Fruit fly (Drosophila melanogaster): ENCODE measurements around the gene eIF3e.

The eIF3e gene

dm6 chr3L:16808139-16808538 is 21.4 kb upstream of the eIF3e start (continued):
- TF ChIP-seq dpn (GFP tag; optimal IDR thresholded peaks at IDR 0.05): peak; percentile 10 to 18
- no peak for TF ChIP-seq Dll (GFP tag; IDR thresholded peaks at IDR 0.05; ENCODE audit: partially characterized antibody)
- TF ChIP-seq salm (tag; optimal IDR thresholded peaks at IDR 0.05): no peak
- TF ChIP-seq Fer3 (tag; optimal IDR thresholded peaks at IDR 0.05): peak; percentile 1
- peak; percentile 61 for TF ChIP-seq YL-1 (GFP tag; optimal IDR thresholded peaks at IDR 0.05)
- no peak for TF ChIP-seq ac (GFP tag; optimal IDR thresholded peaks at IDR 0.05)
- no peak for TF ChIP-seq Optix (GFP tag; IDR thresholded peaks at IDR 0.05)
- TF ChIP-seq CG13424 (tag; optimal IDR thresholded peaks at IDR 0.05): no peak
- TF ChIP-seq Doc3 (GFP tag; IDR thresholded peaks at IDR 0.05; ENCODE audit: partially characterized antibody): no peak
- TF ChIP-seq CG16815 (GFP tag; optimal IDR thresholded peaks at IDR 0.05): no peak
- TF ChIP-seq ERR (GFP tag; optimal IDR thresholded peaks at IDR 0.05): no peak
- TF ChIP-seq cas (GFP tag; IDR thresholded peaks at IDR 0.05): no peak
- no peak for TF ChIP-seq cg (GFP tag; optimal IDR thresholded peaks at IDR 0.05)
- peak in 1 of 2 experiments; percentile 2 for TF ChIP-seq Hr51 (GFP tag; optimal IDR thresholded peaks at IDR 0.05)
- TF ChIP-seq CG13287 (GFP tag; IDR thresholded peaks at IDR 0.05; ENCODE audit: partially characterized antibody): peak; percentile 50; the same call in 1 of the 2 replicates
- no peak for TF ChIP-seq Xrp1 (GFP tag; IDR thresholded peaks at IDR 0.05)
- TF ChIP-seq CG12659 (GFP tag; optimal IDR thresholded peaks at IDR 0.05): peak; percentile 66
- TF ChIP-seq D19A (tag; optimal IDR thresholded peaks at IDR 0.05): no peak
- no peak for TF ChIP-seq CG10209 (GFP tag; optimal IDR thresholded peaks at IDR 0.05)
- no peak for TF ChIP-seq Doc2 (GFP tag; IDR thresholded peaks at IDR 0.05)
- peak; percentile 19 for TF ChIP-seq Xbp1 (GFP tag; optimal IDR thresholded peaks at IDR 0.05)
- TF ChIP-seq Ptx1 (GFP tag; IDR thresholded peaks at IDR 0.05): no peak
- peak; percentile 4 for TF ChIP-seq Dad (GFP tag; optimal IDR thresholded peaks at IDR 0.05)
- 0 out of 3 replicates have a peak, but pooled peaks have one; percentile 28 for TF ChIP-seq zfh1 (GFP tag; IDR thresholded peaks at IDR 0.05)
- TF ChIP-seq nerfin-2 (GFP tag; IDR thresholded peaks at IDR 0.05; ENCODE audit: partially characterized antibody): 0 out of 2 replicates have a peak, but pooled peaks have one; percentile 39
- TF ChIP-seq Stat92E (GFP tag; optimal IDR thresholded peaks at IDR 0.05): peak in 1 of 3 experiments; percentile 29
- peak; percentile 81 for TF ChIP-seq Med (GFP tag)
- TF ChIP-seq Chrac-16 (GFP tag; optimal IDR thresholded peaks at IDR 0.05): no peak
- no peak for TF ChIP-seq PHDP (tag; optimal IDR thresholded peaks at IDR 0.05)
- no peak for TF ChIP-seq Mrtf (GFP tag; IDR thresholded peaks at IDR 0.05)
- TF ChIP-seq Antp (GFP tag; optimal IDR thresholded peaks at IDR 0.05): no peak
- no peak for TF ChIP-seq gcm (GFP tag; optimal IDR thresholded peaks at IDR 0.05)
- TF ChIP-seq odd (GFP tag; optimal IDR thresholded peaks at IDR 0.05): no peak
- no peak for TF ChIP-seq da (GFP tag; optimal IDR thresholded peaks at IDR 0.05)
- TF ChIP-seq CG15601 (tag; optimal IDR thresholded peaks at IDR 0.05): peak; percentile 6
- peak; percentile 74 for TF ChIP-seq Max (GFP tag; optimal IDR thresholded peaks at IDR 0.05)
- no peak for TF ChIP-seq tap (tag; optimal IDR thresholded peaks at IDR 0.05)
- TF ChIP-seq wdn (GFP tag; IDR thresholded peaks at IDR 0.05): no peak
- TF ChIP-seq psq (GFP tag; optimal IDR thresholded peaks at IDR 0.05): no peak
- TF ChIP-seq CG18262 (tag; optimal IDR thresholded peaks at IDR 0.05): peak; percentile 17
- TF ChIP-seq CG12236 (GFP tag; optimal IDR thresholded peaks at IDR 0.05): no peak
- no peak for TF ChIP-seq B-H2 (GFP tag; optimal IDR thresholded peaks at IDR 0.05)
- TF ChIP-seq jigr1 (GFP tag; IDR thresholded peaks at IDR 0.05): peak; percentile 64; the same call in 1 of the 3 replicates
- no peak for TF ChIP-seq sc (optimal IDR thresholded peaks at IDR 0.05)
- TF ChIP-seq sc (GFP tag; optimal IDR thresholded peaks at IDR 0.05): no peak
- TF ChIP-seq dimm (GFP tag; IDR thresholded peaks at IDR 0.05): no peak
- no peak for TF ChIP-seq CG17328 (GFP tag; IDR thresholded peaks at IDR 0.05)
- TF ChIP-seq Opbp (GFP tag; IDR thresholded peaks at IDR 0.05; ENCODE audit: partially characterized antibody): peak; percentile 55; the same call in 1 of the 3 replicates
- no peak for TF ChIP-seq tin (GFP tag; optimal IDR thresholded peaks at IDR 0.05)
- no peak for TF ChIP-seq dmrt99B (tag; optimal IDR thresholded peaks at IDR 0.05)
- no peak for TF ChIP-seq gsb (GFP tag; IDR thresholded peaks at IDR 0.05)
